Worm (Caenorhabditis elegans) whole organism, L1 larva: ENCODE results near the gene ugt-5.
A peak's percentile ranks its signal among the peaks of the same experiment; 100 is the strongest.

Source experiments
- C04F5.9 ChIP-seq: sonication (generic microtip); optimal IDR thresholded peaks from 2 replicates; lab custom pipeline; 2016; ENCODE audit warnings: missing genetic modification characterization, missing compliant biosample characterization
- C16A3.4 ChIP-seq: fragments of 150-350 bp; optimal IDR thresholded peaks from 2 replicates; lab custom pipeline; 2014; ENCODE audit warnings: missing biosample characterization, missing genetic modification characterization
- aha-1 ChIP-seq: fragments of 150-350 bp; optimal IDR thresholded peaks from 2 replicates; lab custom pipeline; 2014; ENCODE audit warnings: missing biosample characterization, missing genetic modification characterization
- aly-2 ChIP-seq: fragments of 150-350 bp; optimal IDR thresholded peaks from 2 replicates; lab custom pipeline; 2014; ENCODE audit warnings: missing biosample characterization, missing genetic modification characterization
- ceh-82 ChIP-seq, 3 experiments: fragments of 150-350 bp in 1 of 3; sonication (generic microtip) in 2 of 3; optimal IDR thresholded peaks; 2 replicates each; lab custom pipeline; 2014 to 2017; ENCODE audit warnings: missing biosample characterization in 3 of 3, missing genetic modification characterization in 3 of 3
- ceh-88 ChIP-seq: fragments of 200-800 bp; sonication (Bioruptor generic); IDR thresholded peaks from 2 replicates; pipeline ENCODE4 v1.3.6; 2022; ENCODE audit warnings: missing genetic modification characterization, missing compliant biosample characterization
- ces-1 ChIP-seq: fragments of 150-350 bp; optimal IDR thresholded peaks from 2 replicates; lab custom pipeline; 2014; ENCODE audit warnings: missing biosample characterization, missing genetic modification reagents, missing genetic modification characterization
- dpl-1 ChIP-seq, 3 experiments: fragments of 150-350 bp in 2 of 3; sonication (generic microtip) in 1 of 3; optimal IDR thresholded peaks; 2 replicates each; lab custom pipeline; 2014 to 2017; ENCODE audit warnings: missing biosample characterization in 3 of 3, missing genetic modification characterization in 3 of 3, missing genetic modification reagents in 3 of 3
- dsc-1 ChIP-seq: sonication (generic microtip); optimal IDR thresholded peaks from 2 replicates; lab custom pipeline; 2016; ENCODE audit warnings: mild to moderate bottlenecking, missing genetic modification characterization, missing compliant biosample characterization
- efl-1 ChIP-seq, 4 experiments: fragments of 150-350 bp; optimal IDR thresholded peaks in 3 of 4; peaks in 1 of 4; 1 replicate in 1 of 4; 2 replicates in 3 of 4; lab custom pipeline; 2014; ENCODE audit warnings: missing biosample characterization in 2 of 4, missing genetic modification characterization in 2 of 4, missing genetic modification reagents in 2 of 4
- efl-3 ChIP-seq: fragments of 200-800 bp; sonication (Bioruptor generic); optimal IDR thresholded peaks from 2 replicates; lab custom pipeline; 2018; ENCODE audit warnings: mild to moderate bottlenecking, missing genetic modification characterization, missing compliant biosample characterization
- egl-13 ChIP-seq: sonication (generic microtip); optimal IDR thresholded peaks from 2 replicates; lab custom pipeline; 2016; ENCODE audit warnings: missing genotype, missing genetic modification reagents, missing genetic modification characterization, missing compliant biosample characterization
- elt-2 ChIP-seq: sonication (generic microtip); optimal IDR thresholded peaks from 2 replicates; lab custom pipeline; 2016; ENCODE audit warnings: missing genetic modification characterization, mild to moderate bottlenecking, inconsistent platforms, missing compliant biosample characterization, missing genetic modification reagents
- ets-5 ChIP-seq: fragments of 200-800 bp; sonication (Bioruptor generic); IDR thresholded peaks from 2 replicates; pipeline ENCODE4 v1.3.6; 2022; ENCODE audit warnings: missing genetic modification characterization, missing compliant biosample characterization
- fkh-10 ChIP-seq: sonication (generic microtip); optimal IDR thresholded peaks from 2 replicates; lab custom pipeline; 2017; ENCODE audit warnings: missing biosample characterization, missing genetic modification reagents, missing genetic modification characterization
- fkh-4 ChIP-seq: sonication (generic microtip); optimal IDR thresholded peaks from 2 replicates; lab custom pipeline; 2016; ENCODE audit warnings: missing compliant biosample characterization, missing genetic modification characterization, borderline replicate concordance
- fos-1 ChIP-seq: fragments of 150-350 bp; optimal IDR thresholded peaks from 2 replicates; lab custom pipeline; 2014; ENCODE audit warnings: missing biosample characterization, missing genetic modification characterization
- hpl-2 ChIP-seq: fragments of 150-350 bp; optimal IDR thresholded peaks from 2 replicates; lab custom pipeline; 2014; ENCODE audit warnings: missing biosample characterization, missing genetic modification reagents, missing genetic modification characterization
- isw-1 ChIP-seq: fragments of 200-800 bp; sonication (Bioruptor generic); IDR thresholded peaks from 2 replicates; pipeline ENCODE4 v1.3.6; 2022; ENCODE audit warnings: missing genetic modification characterization, missing compliant biosample characterization
- lin-14 ChIP-seq: fragments of 200-800 bp; sonication (Bioruptor generic); optimal IDR thresholded peaks from 2 replicates; lab custom pipeline; 2018; ENCODE audit warnings: mild to moderate bottlenecking, missing genetic modification characterization, moderate library complexity, missing compliant biosample characterization
- lin-35 ChIP-seq, 2 experiments: fragments of 150-350 bp; optimal IDR thresholded peaks; 2 replicates each; lab custom pipeline; 2014; ENCODE audit warnings: missing biosample characterization in 2 of 2, missing genetic modification characterization in 2 of 2, missing genetic modification reagents in 2 of 2
- lsy-2 ChIP-seq, 2 experiments: fragments of 150-350 bp; optimal IDR thresholded peaks; 2 replicates each; lab custom pipeline; 2014; ENCODE audit warnings: missing biosample characterization in 2 of 2, missing genetic modification characterization in 2 of 2
- nhr-12 ChIP-seq: sonication (generic microtip); optimal IDR thresholded peaks from 2 replicates; lab custom pipeline; 2017; ENCODE audit warnings: missing biosample characterization, missing genetic modification characterization
- nhr-20 ChIP-seq: sonication (generic microtip); optimal IDR thresholded peaks from 2 replicates; lab custom pipeline; 2016; ENCODE audit warnings: mild to moderate bottlenecking, missing genetic modification characterization, missing compliant biosample characterization
- nhr-47 ChIP-seq: sonication (generic microtip); optimal IDR thresholded peaks from 2 replicates; lab custom pipeline; 2016; ENCODE audit warnings: mild to moderate bottlenecking, missing genetic modification characterization, moderate library complexity, missing compliant biosample characterization
- nhr-76 ChIP-seq: sonication (generic microtip); optimal IDR thresholded peaks from 2 replicates; lab custom pipeline; 2017; ENCODE audit warnings: missing biosample characterization, missing genetic modification characterization
- nhr-84 ChIP-seq: sonication (generic microtip); optimal IDR thresholded peaks from 2 replicates; lab custom pipeline; 2017; ENCODE audit warnings: missing biosample characterization, missing genetic modification characterization
- pag-3 ChIP-seq: sonication (generic microtip); optimal IDR thresholded peaks from 2 replicates; lab custom pipeline; 2017; ENCODE audit warnings: missing genetic modification characterization, mild to moderate bottlenecking, missing compliant biosample characterization, antibody characterized with exemption, borderline replicate concordance; ENCODE audit not compliant: insufficient read depth
- pqm-1 ChIP-seq: sonication (generic microtip); optimal IDR thresholded peaks from 3 replicates; lab custom pipeline; 2017; ENCODE audit warnings: missing biosample characterization, missing genetic modification characterization
- skn-1 ChIP-seq: fragments of 150-350 bp; optimal IDR thresholded peaks from 2 replicates; lab custom pipeline; 2014; ENCODE audit warnings: missing biosample characterization, missing genetic modification characterization
- snpc-4 ChIP-seq: fragments of 150-350 bp; optimal IDR thresholded peaks from 2 replicates; lab custom pipeline; 2014; ENCODE audit warnings: missing biosample characterization, missing genetic modification characterization
- snu-23 ChIP-seq: sonication (generic microtip); optimal IDR thresholded peaks from 2 replicates; lab custom pipeline; 2016; ENCODE audit warnings: missing genetic modification characterization, missing compliant biosample characterization
- tlp-1 ChIP-seq: fragments of 150-350 bp; optimal IDR thresholded peaks from 2 replicates; lab custom pipeline; 2014; ENCODE audit warnings: missing biosample characterization, missing genetic modification characterization
- unc-98 ChIP-seq: fragments of 200-800 bp; sonication (Bioruptor generic); IDR thresholded peaks from 2 replicates; pipeline ENCODE4 v1.3.6; 2022; ENCODE audit warnings: missing genetic modification characterization, missing compliant biosample characterization
- xbp-1 ChIP-seq: sonication (generic microtip); optimal IDR thresholded peaks from 2 replicates; lab custom pipeline; 2016; ENCODE audit warnings: missing genetic modification characterization, missing compliant biosample characterization
- ztf-11 ChIP-seq, 2 experiments: sonication (generic microtip); optimal IDR thresholded peaks; 2 replicates each; lab custom pipeline; 2016 to 2017; ENCODE audit warnings: missing genetic modification characterization in 2 of 2, missing biosample characterization in 1 of 2, missing compliant biosample characterization in 1 of 2
- ztf-4 ChIP-seq: fragments of 150-350 bp; optimal IDR thresholded peaks from 2 replicates; lab custom pipeline; 2014; ENCODE audit warnings: missing biosample characterization, missing genetic modification characterization

Gene ugt-5

DNA sequence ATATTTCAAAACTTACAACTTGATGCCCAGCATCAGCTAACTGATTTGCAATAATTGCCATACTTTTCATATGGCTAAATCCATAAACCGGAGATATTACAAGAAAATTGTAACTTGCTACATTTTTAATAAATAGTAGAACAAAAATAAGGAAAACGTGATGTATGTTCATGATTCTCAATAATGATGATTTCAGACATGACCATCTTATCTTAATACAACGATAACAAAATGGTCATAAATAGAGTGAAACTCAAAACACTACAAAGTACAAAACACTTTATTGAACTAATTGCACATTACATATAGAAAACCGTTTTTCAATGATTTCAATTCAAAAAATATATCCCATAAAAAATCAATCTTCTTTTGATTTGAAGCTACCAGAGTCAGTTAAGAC, at the start of gene ugt-5:
Gene ugt-5, minus strand, starts transcription at position 214 of the 400 bp plus-strand sequence.
- TF ChIP-seq lin-35 (GFP tag; optimal IDR thresholded peaks at IDR 0.05; lab: Kevin White, UChicago) (peak in 1 of 2 experiments; percentile 37), fkh-10 (GFP tag; lab: Kevin White, UChicago) (no peak), elt-2 (tag; lab: Kevin White, UChicago) (peak; percentile 48)

DNA sequence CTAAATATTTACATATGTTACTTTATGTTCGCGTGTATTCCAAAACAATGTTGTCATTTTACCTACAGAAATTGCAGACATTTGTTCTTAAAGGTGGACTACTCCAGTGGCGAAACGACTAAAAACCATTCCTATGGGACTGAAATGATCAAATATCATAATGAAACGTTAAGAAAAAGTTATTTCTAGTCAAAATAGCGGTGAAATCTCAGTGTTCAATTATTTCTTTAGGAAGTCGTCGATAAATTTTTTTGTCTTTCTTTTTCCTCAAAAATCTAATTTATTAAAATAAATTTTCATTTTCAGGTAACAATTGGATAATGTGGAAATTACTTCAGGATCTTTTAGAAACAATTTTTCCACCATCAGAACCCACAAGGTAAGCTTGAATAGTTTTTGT, 42.6 kb upstream of the ugt-5 start, which contains the start of gene C44H9.4:
Gene C44H9.4, plus strand, starts transcription at position 301 of the 400 bp plus-strand sequence.
- TF ChIP-seq nhr-20 (tag; lab: Kevin White, UChicago) (no peak), lin-35 (GFP tag; optimal IDR thresholded peaks at IDR 0.05; lab: Kevin White, UChicago) (no peak), C04F5.9 (tag; lab: Kevin White, UChicago) (no peak), ces-1 (GFP tag; lab: Kevin White, UChicago) (no peak), ceh-88 (GFP tag; lab: Robert Waterston, UW) (no peak), pag-3 (tag; lab: Kevin White, UChicago) (no peak)

DNA sequence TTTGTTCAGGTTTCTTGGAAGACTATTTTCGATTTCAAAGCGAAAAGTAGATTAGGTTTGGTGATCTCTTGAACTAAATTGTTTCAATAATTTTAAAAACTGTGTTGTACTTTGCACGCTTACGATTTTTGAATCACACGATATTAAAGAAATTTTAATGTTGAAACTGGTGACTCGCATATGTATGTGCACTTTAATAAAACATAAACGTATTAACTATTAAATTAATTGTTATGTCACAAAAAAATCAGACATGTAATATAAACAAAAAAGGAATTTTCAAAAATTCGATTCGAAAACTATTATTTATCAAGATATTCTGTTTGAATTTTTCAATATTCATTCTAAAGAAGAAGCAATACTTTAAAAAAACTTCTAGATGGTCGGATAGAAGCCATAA, 34.5 kb upstream of the ugt-5 start, which contains the start of gene ugt-15:
Gene ugt-15, plus strand, starts transcription at position 301 of the 400 bp plus-strand sequence.
- TF ChIP-seq ets-5 (GFP tag; lab: Robert Waterston, UW) (no peak), hpl-2 (GFP tag; lab: Kevin White, UChicago) (no peak), pqm-1 (tag; lab: Kevin White, UChicago) (no peak), nhr-12 (no peak), fkh-4 (no peak), fos-1 (tag; lab: Kevin White, UChicago) (no peak), ces-1 (GFP tag; lab: Kevin White, UChicago) (no peak), nhr-76 (no peak), C04F5.9 (tag; lab: Kevin White, UChicago) (no peak), isw-1 (GFP tag; lab: Robert Waterston, UW) (no peak), aly-2 (tag; lab: Kevin White, UChicago) (no peak), fkh-10 (GFP tag; lab: Kevin White, UChicago) (no peak), ztf-11 (tag; optimal IDR thresholded peaks at IDR 0.05; lab: Kevin White, UChicago) (no peak), unc-98 (no peak)

DNA sequence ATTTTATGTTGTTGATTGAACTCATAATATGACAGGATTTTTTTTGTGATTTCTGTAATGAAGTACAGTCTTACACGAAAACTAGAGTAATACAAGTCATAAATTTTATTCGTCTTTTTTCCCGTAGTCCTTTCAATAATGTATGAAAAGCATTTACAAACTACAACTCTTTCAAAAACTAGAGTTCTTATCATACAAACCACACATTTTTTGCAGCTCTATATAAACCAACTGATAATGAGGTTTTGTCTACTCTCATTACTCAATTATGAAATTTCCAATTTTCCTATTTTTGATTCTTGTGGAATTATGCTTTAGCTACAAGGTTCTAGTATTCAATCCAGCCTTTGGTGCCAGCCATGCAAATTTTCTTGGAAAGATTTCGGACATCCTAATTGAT, 32.0 kb upstream of the ugt-5 start, which contains the start of gene ugt-16:
Gene ugt-16, plus strand, starts transcription at position 248 of the 400 bp plus-strand sequence.
- TF ChIP-seq tlp-1 (tag; lab: Kevin White, UChicago) (no peak), aha-1 (tag; lab: Kevin White, UChicago) (no peak), elt-2 (tag; lab: Kevin White, UChicago) (peak; percentile 78), nhr-20 (tag; lab: Kevin White, UChicago) (peak; percentile 50)

DNA sequence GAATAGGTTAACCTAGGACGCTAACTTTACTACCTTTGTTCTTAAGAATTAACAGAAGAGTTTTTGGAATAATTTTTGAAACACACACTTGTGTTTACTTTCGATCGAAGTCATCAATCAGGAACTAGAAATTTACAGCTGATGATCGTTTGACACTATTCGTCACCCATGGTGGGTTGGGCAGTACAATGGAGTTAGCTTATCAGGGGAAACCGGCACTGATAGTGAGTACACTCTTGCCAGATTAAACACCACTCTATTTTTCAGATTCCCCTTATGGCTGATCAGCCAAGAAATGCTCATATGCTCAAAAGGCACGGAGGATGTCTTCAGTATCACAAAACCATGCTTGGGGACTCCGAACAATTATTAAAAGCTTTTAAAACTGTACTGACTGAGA, 29.3 kb upstream of the ugt-5 start:
- TF ChIP-seq nhr-20 (tag; lab: Kevin White, UChicago) (peak; percentile 44), ets-5 (GFP tag; lab: Robert Waterston, UW) (no peak), elt-2 (tag; lab: Kevin White, UChicago) (peak; percentile 64), ztf-4 (tag; lab: Kevin White, UChicago) (no peak)

DNA sequence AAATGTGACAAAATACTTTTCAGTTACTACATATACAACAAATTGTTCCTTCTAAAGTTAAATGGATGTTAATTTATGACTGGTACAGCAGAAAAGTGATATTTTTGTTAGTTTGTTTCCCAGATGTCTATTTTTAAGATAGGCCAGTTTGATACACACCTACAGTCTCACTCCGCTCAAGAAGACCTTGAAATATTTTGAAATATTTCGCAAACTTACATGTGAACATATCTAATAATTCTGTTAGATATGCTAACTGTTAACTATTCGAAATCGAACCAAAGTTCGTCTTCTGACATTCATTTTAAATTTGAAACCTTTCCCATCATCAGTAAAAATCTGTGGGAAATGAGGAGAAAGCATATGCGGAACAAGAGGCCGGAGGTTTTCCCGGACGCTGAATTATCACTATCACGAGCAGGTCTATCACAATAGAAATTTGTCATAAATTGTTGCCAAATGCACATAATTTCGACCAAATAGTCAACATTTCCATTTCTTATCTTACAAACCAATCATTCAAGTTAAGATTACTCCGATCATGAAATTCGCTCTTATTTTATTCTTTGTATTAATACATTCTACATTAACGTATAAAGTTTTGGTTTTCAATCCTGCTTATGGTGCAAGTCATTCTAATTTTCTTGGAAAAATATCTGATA, 27.2 kb upstream of the ugt-5 start, which contains the start of the genes ZC443.4 and ugt-18:
Gene ZC443.4, minus strand, starts transcription at position 95 of the 662 bp plus-strand sequence.
Gene ugt-18, plus strand, starts transcription at position 469 of the 662 bp plus-strand sequence.
- TF ChIP-seq ztf-4 (tag; lab: Kevin White, UChicago) (no peak), efl-3 (GFP tag; lab: Kevin White, UChicago) (no peak), elt-2 (tag; lab: Kevin White, UChicago) (peak; percentile 19)

DNA sequence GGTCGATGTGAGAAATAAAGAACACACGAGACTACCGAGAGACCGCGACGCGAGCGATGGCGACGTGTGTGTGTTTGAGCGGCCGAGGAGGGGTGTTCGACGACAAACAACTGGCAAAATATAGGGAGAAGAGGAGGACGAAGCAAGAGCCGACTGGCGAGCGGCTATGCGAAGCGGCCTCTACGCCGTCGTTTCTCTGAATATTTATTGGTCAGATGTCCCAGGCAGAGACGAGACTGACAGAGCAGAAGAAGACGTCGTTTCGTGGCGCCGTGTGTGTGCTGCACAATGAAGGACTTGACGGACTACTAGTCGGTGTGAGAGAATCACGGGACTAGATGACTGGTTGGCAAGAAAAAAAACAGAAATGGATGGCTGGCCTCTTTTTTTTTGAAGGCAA, 26.4 kb upstream of the ugt-5 start:
- TF ChIP-seq nhr-47 (peak; percentile 51), lin-14 (GFP tag; lab: Kevin White, UChicago) (peak; percentile 81), nhr-84 (tag; lab: Kevin White, UChicago) (no peak), skn-1 (no peak), xbp-1 (tag; lab: Kevin White, UChicago) (peak; percentile 21), dpl-1 (GFP tag; optimal IDR thresholded peaks at IDR 0.05; lab: Kevin White, UChicago) (peak in 1 of 3 experiments; percentile 17), efl-1 (optimal IDR thresholded peaks at IDR 0.05; lab: Kevin White, UChicago) (no peak), efl-1 (GFP tag; optimal IDR thresholded peaks at IDR 0.05 in 1 of 2; lab: Kevin White, UChicago) (peak in 1 of 2 experiments; percentile 64), fkh-10 (GFP tag; lab: Kevin White, UChicago) (peak; percentile 42), C16A3.4 (tag; lab: Kevin White, UChicago) (no peak), egl-13 (tag; lab: Kevin White, UChicago) (peak; percentile 5), snu-23 (GFP tag; lab: Kevin White, UChicago) (peak; percentile 18), snpc-4 (peak; percentile 25), lsy-2 (tag; optimal IDR thresholded peaks at IDR 0.05; lab: Kevin White, UChicago) (peak in 1 of 2 experiments; percentile 36), ceh-82 (tag; optimal IDR thresholded peaks at IDR 0.05; lab: Kevin White, UChicago) (peak in 1 of 3 experiments; percentile 52), dsc-1 (peak; percentile 8)
